Fruit fly (Drosophila melanogaster): Measurements from ENCODE around the gene ND-13B.

Gene ND-13B

DNA sequence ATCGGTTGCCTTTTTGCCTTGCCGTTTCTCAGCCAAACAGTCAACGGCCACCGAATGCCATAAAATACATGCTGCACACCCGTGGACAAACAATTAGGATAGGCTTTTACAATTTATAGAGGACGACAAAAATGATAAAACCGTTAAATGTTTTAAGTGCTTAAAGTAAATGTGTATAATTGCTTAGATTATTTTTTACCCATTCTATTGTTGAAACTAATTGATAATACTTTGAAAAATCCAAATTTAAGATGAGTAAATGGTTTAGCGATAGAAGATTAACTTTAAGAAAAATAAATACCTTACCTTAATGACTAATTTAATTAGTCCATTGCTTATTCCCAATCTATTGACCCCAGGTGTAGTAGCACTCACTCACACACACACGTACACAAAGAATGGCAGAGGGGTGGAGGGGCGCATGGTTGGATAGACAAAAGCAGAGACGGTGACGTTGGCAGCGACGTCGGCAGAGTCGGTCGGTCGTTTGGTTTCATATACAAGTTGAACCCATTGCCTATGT, 15.3 kb downstream of the ND-13B start (continued):
- no peak for TF ChIP-seq sna (GFP tag; IDR thresholded peaks at IDR 0.05; ENCODE audit: partially characterized antibody)
- TF ChIP-seq tio (GFP tag; optimal IDR thresholded peaks at IDR 0.05) = peak; percentile 92
- no peak for TF ChIP-seq lov (optimal IDR thresholded peaks at IDR 0.05)
- peak; percentile 75; the same call in 2 of the 3 replicates for TF ChIP-seq lov (GFP tag; IDR thresholded peaks at IDR 0.05)
- TF ChIP-seq CG30020 (tag; optimal IDR thresholded peaks at IDR 0.05) = peak; percentile 83
- TF ChIP-seq Ssrp (tag; optimal IDR thresholded peaks at IDR 0.05) = peak; percentile 91
- TF ChIP-seq CG9727 (GFP tag; optimal IDR thresholded peaks at IDR 0.05) = peak; percentile 98
- peak; percentile 94 for TF ChIP-seq Side (GFP tag; optimal IDR thresholded peaks at IDR 0.05)
- peak; percentile 90 for TF ChIP-seq Ada2b (GFP tag; IDR thresholded peaks at IDR 0.05)
- peak; percentile 88 to 90 for TF ChIP-seq dpn (GFP tag; optimal IDR thresholded peaks at IDR 0.05)
- peak; percentile 98 for TF ChIP-seq Ets65A (GFP tag)
- TF ChIP-seq Jarid2 (GFP tag; optimal IDR thresholded peaks at IDR 0.05) = peak; percentile 79
- TF ChIP-seq peb (GFP tag; IDR thresholded peaks at IDR 0.05) = peak; percentile 95
- TF ChIP-seq CG15269 (tag; optimal IDR thresholded peaks at IDR 0.05) = peak; percentile 96
- peak; percentile 68 for TF ChIP-seq Bdp1 (GFP tag; optimal IDR thresholded peaks at IDR 0.05)
- peak; percentile 87 for TF ChIP-seq chn (GFP tag; optimal IDR thresholded peaks at IDR 0.05)
- TF ChIP-seq cas (GFP tag; IDR thresholded peaks at IDR 0.05) = peak; percentile 84
- peak; percentile 85 for TF ChIP-seq Nf-YB (GFP tag; optimal IDR thresholded peaks at IDR 0.05)
- peak; percentile 87 for TF ChIP-seq CG7786 (GFP tag; optimal IDR thresholded peaks at IDR 0.05)
- TF ChIP-seq zf30C (GFP tag; optimal IDR thresholded peaks at IDR 0.05) = no peak
- TF ChIP-seq CHES-1-like (GFP tag; optimal IDR thresholded peaks at IDR 0.05) = peak; percentile 90
- peak; percentile 93 for TF ChIP-seq ttk (GFP tag; IDR thresholded peaks at IDR 0.05)
- TF ChIP-seq Trl (optimal IDR thresholded peaks at IDR 0.05) = no peak
- TF ChIP-seq Trl (GFP tag; optimal IDR thresholded peaks at IDR 0.05) = peak; percentile 92
- TF ChIP-seq CG31441 (GFP tag; IDR thresholded peaks at IDR 0.05) = peak; percentile 90
- TF ChIP-seq CG8765 (GFP tag; IDR thresholded peaks at IDR 0.05) = peak; percentile 81
- TF ChIP-seq ssp (GFP tag; IDR thresholded peaks at IDR 0.05) = peak; percentile 85
- peak; percentile 86 for TF ChIP-seq ind (GFP tag; optimal IDR thresholded peaks at IDR 0.05)
- TF ChIP-seq mirr (GFP tag; optimal IDR thresholded peaks at IDR 0.05) = peak; percentile 83
- TF ChIP-seq maf-S (GFP tag; optimal IDR thresholded peaks at IDR 0.05) = peak; percentile 88
- peak in 1 of 2 experiments; percentile 94 for TF ChIP-seq eve (GFP tag; optimal IDR thresholded peaks at IDR 0.05)
- peak; percentile 67 for TF ChIP-seq gcm2 (GFP tag; optimal IDR thresholded peaks at IDR 0.05)
- peak; percentile 88 for TF ChIP-seq Mes4 (GFP tag; optimal IDR thresholded peaks at IDR 0.05)
- TF ChIP-seq ERR (GFP tag; optimal IDR thresholded peaks at IDR 0.05) = peak; percentile 73
- peak; percentile 91 for TF ChIP-seq CG12219 (GFP tag; optimal IDR thresholded peaks at IDR 0.05)
- TF ChIP-seq luna (GFP tag; optimal IDR thresholded peaks at IDR 0.05) = peak; percentile 20
- peak; percentile 39 for TF ChIP-seq CG4617 (GFP tag; optimal IDR thresholded peaks at IDR 0.05; ENCODE audit: borderline replicate concordance)
- peak; percentile 88 for TF ChIP-seq Nf-YA (GFP tag; IDR thresholded peaks at IDR 0.05)
- TF ChIP-seq CG8924 (tag; optimal IDR thresholded peaks at IDR 0.05) = peak; percentile 98
- peak; percentile 95 for TF ChIP-seq stc (GFP tag; IDR thresholded peaks at IDR 0.05)
- peak; percentile 89 for TF ChIP-seq Nf-YC (tag; optimal IDR thresholded peaks at IDR 0.05)
- peak; percentile 86 for TF ChIP-seq HLH54F (GFP tag; optimal IDR thresholded peaks at IDR 0.05)
- TF ChIP-seq hkb (optimal IDR thresholded peaks at IDR 0.05) = no peak
- peak; percentile 95 for TF ChIP-seq hkb (GFP tag; IDR thresholded peaks at IDR 0.05)
- peak; percentile 80; the same call in 1 of the 2 replicates for TF ChIP-seq E2f2 (GFP tag; IDR thresholded peaks at IDR 0.05)
- TF ChIP-seq CG7987 (GFP tag; optimal IDR thresholded peaks at IDR 0.05) = peak; percentile 85
- peak; percentile 93 for TF ChIP-seq Hr3 (GFP tag; optimal IDR thresholded peaks at IDR 0.05)
- TF ChIP-seq salm (tag; optimal IDR thresholded peaks at IDR 0.05) = peak; percentile 96
- TF ChIP-seq Stat92E (GFP tag; optimal IDR thresholded peaks at IDR 0.05) = peak in 1 of 3 experiments; percentile 86
- TF ChIP-seq chinmo (GFP tag; IDR thresholded peaks at IDR 0.05; ENCODE audit: partially characterized antibody) = peak; percentile 93
- peak; percentile 99 for TF ChIP-seq nmo (GFP tag; optimal IDR thresholded peaks at IDR 0.05)
- TF ChIP-seq grau (tag; optimal IDR thresholded peaks at IDR 0.05) = peak; percentile 95
